Fruit fly (Drosophila melanogaster): ENCODE data around the gene CG7166.

DNA sequence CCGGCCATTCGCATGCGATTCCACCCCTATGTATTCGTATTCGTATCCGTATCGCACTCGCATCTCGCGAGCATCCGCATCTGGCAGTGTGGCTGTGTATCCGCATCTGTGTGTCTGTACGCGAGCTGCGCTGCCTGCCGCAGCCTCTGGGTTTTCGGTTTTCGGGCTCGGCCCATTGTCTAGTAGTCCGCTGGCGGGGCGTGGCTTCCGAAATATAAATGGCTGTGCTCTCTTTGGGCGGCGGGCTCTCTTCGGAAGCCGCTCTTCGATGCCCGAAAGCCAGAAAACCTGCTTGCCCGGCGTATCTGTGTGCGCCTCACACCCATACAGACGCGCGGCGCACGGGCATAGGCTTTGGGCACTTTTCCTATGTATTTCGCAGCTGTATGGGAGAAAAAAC is 27.1 kb downstream of the CG7166 start:
- no peak for TF ChIP-seq Med (GFP tag)
- TF ChIP-seq Bgb (GFP tag; IDR thresholded peaks at IDR 0.05; ENCODE audit: partially characterized antibody) = no peak
- no peak for TF ChIP-seq mirr (GFP tag; optimal IDR thresholded peaks at IDR 0.05)
- no peak for TF ChIP-seq CG11723 (GFP tag; optimal IDR thresholded peaks at IDR 0.05)
- no peak for TF ChIP-seq NC2β (GFP tag; optimal IDR thresholded peaks at IDR 0.05)
- no peak for TF ChIP-seq CG10366 (GFP tag; IDR thresholded peaks at IDR 0.05)
- no peak for TF ChIP-seq CG18476 (GFP tag; optimal IDR thresholded peaks at IDR 0.05)
- no peak for TF ChIP-seq dm (GFP tag; optimal IDR thresholded peaks at IDR 0.05)
- TF ChIP-seq insv (GFP tag; optimal IDR thresholded peaks at IDR 0.05) = no peak
- TF ChIP-seq ab (GFP tag; optimal IDR thresholded peaks at IDR 0.05) = no peak

Data from whole organism, embryonic.